Fruit fly (Drosophila melanogaster): Measurements from ENCODE around the gene Ufsp2.

- TF ChIP-seq rgr (GFP tag; optimal IDR thresholded peaks at IDR 0.05): no peak
- TF ChIP-seq h (GFP tag; optimal IDR thresholded peaks at IDR 0.05): no peak
- TF ChIP-seq pan (optimal IDR thresholded peaks at IDR 0.05): no peak
- no peak for TF ChIP-seq foxo (GFP tag; optimal IDR thresholded peaks at IDR 0.05)
- no peak for TF ChIP-seq OdsH (GFP tag; optimal IDR thresholded peaks at IDR 0.05)
- TF ChIP-seq br (GFP tag; optimal IDR thresholded peaks at IDR 0.05): no peak
Observed at dm6 chr3L:15595980-15596379, 19.6 kb downstream of the Ufsp2 start.
